Worm (Caenorhabditis elegans) whole organism, young adult: ENCODE results near the gene fipr-25.

Experiments
- B0019.2 ChIP-seq: fragments of 200-800 bp; sonication (Bioruptor generic); conservative IDR thresholded peaks from 2 replicates; pipeline ENCODE4 v1.3.6; 2022; ENCODE audit warnings: missing genetic modification reagents, missing genetic modification characterization, missing compliant biosample characterization
- F22D6.2 ChIP-seq: sonication (generic microtip); optimal IDR thresholded peaks from 2 replicates; lab custom pipeline; 2016; ENCODE audit warnings: mild to moderate bottlenecking, missing genetic modification characterization, missing compliant biosample characterization
- F23B12.7 ChIP-seq: sonication (generic microtip); optimal IDR thresholded peaks from 2 replicates; lab custom pipeline; 2017; ENCODE audit warnings: missing genetic modification characterization, mild to moderate bottlenecking, missing compliant biosample characterization, antibody characterized with exemption, moderate library complexity; ENCODE audit not compliant: insufficient read depth
- F37B4.10 ChIP-seq: fragments of 200-800 bp; sonication (Bioruptor generic); IDR thresholded peaks from 2 replicates; pipeline ENCODE4 v1.3.6; 2022; ENCODE audit warnings: missing genetic modification characterization, missing compliant biosample characterization
- F52B5.7 ChIP-seq: sonication (generic microtip); optimal IDR thresholded peaks from 2 replicates; lab custom pipeline; 2016; ENCODE audit warnings: mild to moderate bottlenecking, missing genetic modification characterization, missing compliant biosample characterization
- F55B11.4 ChIP-seq: sonication (generic microtip); optimal IDR thresholded peaks from 2 replicates; lab custom pipeline; 2016; ENCODE audit warnings: missing compliant biosample characterization, missing genetic modification characterization, borderline replicate concordance; ENCODE audit not compliant: insufficient read depth
- F57A8.1 ChIP-seq: fragments of 200-800 bp; sonication (Bioruptor generic); optimal IDR thresholded peaks from 2 replicates; lab custom pipeline; 2018; ENCODE audit warnings: mild to moderate bottlenecking, missing genetic modification characterization, moderate library complexity, missing compliant biosample characterization
- K11D2.4 ChIP-seq: fragments of 200-800 bp; sonication (Bioruptor generic); IDR thresholded peaks from 2 replicates; pipeline ENCODE4 v1.3.6; 2022; ENCODE audit warnings: missing genetic modification reagents, missing genetic modification characterization, missing compliant biosample characterization
- Y53G8AR.9 ChIP-seq: fragments of 200-800 bp; sonication (Bioruptor generic); conservative IDR thresholded peaks from 2 replicates; pipeline ENCODE4 v1.3.6; 2022; ENCODE audit warnings: missing genetic modification reagents, missing genetic modification characterization, missing compliant biosample characterization
- ZK185.1 ChIP-seq: sonication (generic microtip); optimal IDR thresholded peaks from 2 replicates; lab custom pipeline; 2016; ENCODE audit warnings: mild to moderate bottlenecking, missing genetic modification characterization, missing compliant biosample characterization; ENCODE audit not compliant: poor library complexity, severe bottlenecking
- akir-1 ChIP-seq: fragments of 200-800 bp; sonication (Bioruptor generic); optimal IDR thresholded peaks from 2 replicates; lab custom pipeline; 2018; ENCODE audit warnings: mild to moderate bottlenecking, missing genetic modification characterization, moderate library complexity, missing compliant biosample characterization
- ama-1 ChIP-seq, 3 experiments: fragments of 150-350 bp in 1 of 3; sonication (generic microtip) in 2 of 3; optimal IDR thresholded peaks; 2 replicates each; lab custom pipeline; 2014 to 2018; ENCODE audit warnings: missing biosample characterization in 2 of 3, missing genetic modification characterization in 2 of 3, missing genetic modification reagents in 2 of 3
- athp-1 ChIP-seq: sonication (generic microtip); optimal IDR thresholded peaks from 2 replicates; lab custom pipeline; 2017; ENCODE audit warnings: mild to moderate bottlenecking, missing genetic modification characterization, missing compliant biosample characterization
- attf-3 ChIP-seq: fragments of 200-800 bp; sonication (Bioruptor generic); conservative IDR thresholded peaks from 2 replicates; pipeline ENCODE4 v1.3.6; 2022; ENCODE audit warnings: missing genetic modification reagents, missing genetic modification characterization, missing compliant biosample characterization
- bed-1 ChIP-seq: fragments of 200-800 bp; sonication (Bioruptor generic); IDR thresholded peaks from 2 replicates; pipeline ENCODE4 v1.3.6; 2022; ENCODE audit warnings: missing genetic modification reagents, missing genetic modification characterization, missing compliant biosample characterization
- ccch-3 ChIP-seq: fragments of 200-800 bp; sonication (Bioruptor generic); optimal IDR thresholded peaks from 2 replicates; lab custom pipeline; 2018; ENCODE audit warnings: mild to moderate bottlenecking, missing genetic modification characterization, missing compliant biosample characterization
- ceh-27 ChIP-seq: fragments of 200-800 bp; sonication (Bioruptor generic); optimal IDR thresholded peaks from 2 replicates; lab custom pipeline; 2018; ENCODE audit warnings: mild to moderate bottlenecking, missing genetic modification characterization, moderate library complexity, missing compliant biosample characterization
- ceh-79 ChIP-seq: sonication (generic microtip); optimal IDR thresholded peaks from 2 replicates; lab custom pipeline; 2017; ENCODE audit warnings: mild to moderate bottlenecking, missing genetic modification characterization, missing compliant biosample characterization
- die-1 ChIP-seq: sonication (generic microtip); optimal IDR thresholded peaks from 2 replicates; lab custom pipeline; 2016; ENCODE audit warnings: missing genotype, mild to moderate bottlenecking, missing genetic modification characterization, missing compliant biosample characterization
- dpl-1 ChIP-seq: fragments of 150-350 bp; optimal IDR thresholded peaks from 2 replicates; lab custom pipeline; 2014; ENCODE audit warnings: missing biosample characterization, missing genetic modification reagents, missing genetic modification characterization
- efl-1 ChIP-seq: fragments of 150-350 bp; optimal IDR thresholded peaks from 2 replicates; lab custom pipeline; 2014; ENCODE audit warnings: missing biosample characterization, missing genetic modification reagents, missing genetic modification characterization
- egl-18 ChIP-seq: fragments of 200-800 bp; sonication (Bioruptor generic); IDR thresholded peaks from 2 replicates; pipeline ENCODE4 v1.3.6; 2022; ENCODE audit warnings: missing genetic modification reagents, missing genetic modification characterization, missing compliant biosample characterization
- egrh-3 ChIP-seq: fragments of 200-800 bp; sonication (Bioruptor generic); IDR thresholded peaks from 2 replicates; pipeline ENCODE4 v1.3.6; 2022; ENCODE audit warnings: missing genetic modification reagents, missing genetic modification characterization, missing compliant biosample characterization
- ekl-4 ChIP-seq: fragments of 200-800 bp; sonication (Bioruptor generic); IDR thresholded peaks from 2 replicates; pipeline ENCODE4 v1.3.6; 2022; ENCODE audit warnings: missing genetic modification reagents, missing genetic modification characterization, missing compliant biosample characterization
- ets-4 ChIP-seq: fragments of 200-800 bp; sonication (Bioruptor generic); optimal IDR thresholded peaks from 2 replicates; lab custom pipeline; 2018; ENCODE audit warnings: mild to moderate bottlenecking, missing genetic modification characterization, missing compliant biosample characterization
- hlh-26 ChIP-seq: fragments of 200-800 bp; sonication (Bioruptor generic); conservative IDR thresholded peaks from 2 replicates; pipeline ENCODE4 v1.3.6; 2022; ENCODE audit warnings: missing genetic modification reagents, missing genetic modification characterization, missing compliant biosample characterization
- hmg-1.2 ChIP-seq: fragments of 200-800 bp; sonication (Bioruptor generic); IDR thresholded peaks from 2 replicates; pipeline ENCODE4 v1.3.6; 2022; ENCODE audit warnings: missing genetic modification reagents, missing genetic modification characterization, missing compliant biosample characterization
- hsf-1 ChIP-seq: fragments of 200-800 bp; sonication (Bioruptor generic); IDR thresholded peaks from 2 replicates; pipeline ENCODE4 v1.3.6; 2022; ENCODE audit warnings: missing genetic modification reagents, missing genetic modification characterization, missing compliant biosample characterization
- lsl-1 ChIP-seq: fragments of 200-800 bp; sonication (Bioruptor generic); optimal IDR thresholded peaks from 2 replicates; lab custom pipeline; 2018; ENCODE audit warnings: mild to moderate bottlenecking, missing genetic modification characterization, moderate library complexity, missing compliant biosample characterization
- mcd-1 ChIP-seq: fragments of 200-800 bp; sonication (Bioruptor generic); IDR thresholded peaks from 2 replicates; pipeline ENCODE4 v1.3.6; 2022; ENCODE audit warnings: missing genetic modification reagents, missing genetic modification characterization, missing compliant biosample characterization
- mxl-1 ChIP-seq: sonication (generic microtip); optimal IDR thresholded peaks from 2 replicates; lab custom pipeline; 2016; ENCODE audit warnings: missing genetic modification characterization, missing compliant biosample characterization
- nhr-80 ChIP-seq: sonication (generic microtip); optimal IDR thresholded peaks from 2 replicates; lab custom pipeline; 2016; ENCODE audit warnings: missing genetic modification characterization, missing compliant biosample characterization
- pha-4 ChIP-seq: fragments of 150-350 bp; sonication (generic microtip); optimal IDR thresholded peaks from 2 replicates; lab custom pipeline; 2014; ENCODE audit warnings: missing biosample characterization, missing genetic modification reagents, missing genetic modification characterization
- rec-8 ChIP-seq, 2 experiments: sonication (generic microtip); optimal IDR thresholded peaks; 2 replicates each; lab custom pipeline; 2016; ENCODE audit warnings: mild to moderate bottlenecking in 2 of 2, missing genetic modification characterization in 2 of 2, missing genetic modification reagents in 2 of 2, missing genotype in 2 of 2, missing biosample characterization in 1 of 2, missing compliant biosample characterization in 1 of 2, moderate library complexity in 1 of 2
- repo-1 ChIP-seq: sonication (generic microtip); optimal IDR thresholded peaks from 2 replicates; lab custom pipeline; 2017; ENCODE audit warnings: mild to moderate bottlenecking, missing genetic modification characterization, missing compliant biosample characterization
- sea-2 ChIP-seq: fragments of 200-800 bp; sonication (Bioruptor generic); IDR thresholded peaks from 2 replicates; pipeline ENCODE4 v1.3.6; 2022; ENCODE audit warnings: missing genetic modification characterization, missing compliant biosample characterization
- snpc-1.3 ChIP-seq: sonication (generic microtip); optimal IDR thresholded peaks from 2 replicates; lab custom pipeline; 2017; ENCODE audit warnings: missing genetic modification characterization, mild to moderate bottlenecking, missing compliant biosample characterization, antibody characterized with exemption, moderate library complexity, missing genotype, missing genetic modification reagents; ENCODE audit not compliant: insufficient read depth
- somi-1 ChIP-seq: fragments of 200-800 bp; sonication (Bioruptor generic); optimal IDR thresholded peaks from 2 replicates; lab custom pipeline; 2018; ENCODE audit warnings: mild to moderate bottlenecking, missing genetic modification characterization, missing compliant biosample characterization
- xnd-1 ChIP-seq: sonication (generic microtip); optimal IDR thresholded peaks from 2 replicates; lab custom pipeline; 2016; ENCODE audit warnings: missing genotype, missing genetic modification reagents, missing genetic modification characterization, missing compliant biosample characterization
- ztf-3 ChIP-seq: fragments of 200-800 bp; sonication (Bioruptor generic); optimal IDR thresholded peaks from 2 replicates; lab custom pipeline; 2018; ENCODE audit warnings: mild to moderate bottlenecking, missing genetic modification characterization, missing compliant biosample characterization
- ztf-6 ChIP-seq: fragments of 200-800 bp; sonication (Bioruptor generic); IDR thresholded peaks from 2 replicates; pipeline ENCODE4 v1.3.6; 2022; ENCODE audit warnings: missing genetic modification reagents, missing genetic modification characterization, missing compliant biosample characterization

The fipr-25 gene

ce11 chrV:1961453-1961852 lies 4.2 kb downstream of the fipr-25 start, which contains the start of gene Y40B10B.1:
Y40B10B.1 (minus strand) TSS chrV:1961553.
- TF ChIP-seq F57A8.1 (GFP tag; lab: Kevin White, UChicago) (no peak), hmg-1.2 (GFP tag; lab: Robert Waterston, UW) (no peak), dpl-1 (no peak), lsl-1 (GFP tag; lab: Kevin White, UChicago) (no peak)

DNA sequence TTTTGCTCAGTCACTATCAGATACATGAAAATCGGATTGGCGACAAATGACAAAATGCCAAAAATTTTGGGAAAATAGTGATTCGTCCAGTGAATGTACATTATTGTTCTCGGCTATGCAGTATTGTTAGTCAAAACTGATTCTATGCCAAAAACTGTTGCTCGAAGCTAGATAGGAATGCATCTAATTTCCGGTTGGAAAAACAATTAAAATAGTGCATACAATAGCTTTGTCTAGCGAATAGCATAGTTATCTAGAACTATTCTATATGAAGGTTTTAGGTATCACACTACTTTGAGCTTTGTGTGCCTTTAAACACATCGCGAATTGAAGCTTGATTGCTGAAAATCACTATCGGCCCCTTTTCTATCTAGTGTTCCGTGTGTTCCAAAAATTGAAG lies 7.6 kb downstream of the fipr-25 start, which contains the start of gene srj-15:
TSS of gene srj-15 (minus strand) at position 101 of the 400 bp plus-strand sequence.
- TF ChIP-seq B0019.2 (no peak), ccch-3 (GFP tag; lab: Kevin White, UChicago) (no peak), athp-1 (no peak), snpc-1.3 (tag; lab: Kevin White, UChicago) (no peak), F22D6.2 (tag; lab: Kevin White, UChicago) (no peak), ztf-3 (GFP tag; lab: Kevin White, UChicago) (no peak), somi-1 (GFP tag; lab: Kevin White, UChicago) (no peak), ztf-6 (GFP tag; lab: Robert Waterston, UW) (no peak), bed-1 (no peak), rec-8 (tag; optimal IDR thresholded peaks at IDR 0.05; lab: Kevin White, UChicago) (no peak), ama-1 (optimal IDR thresholded peaks at IDR 0.05; lab: Kevin White, UChicago) (no peak), ama-1 (GFP tag; optimal IDR thresholded peaks at IDR 0.05; lab: Kevin White, UChicago) (no peak), mcd-1 (no peak)

DNA sequence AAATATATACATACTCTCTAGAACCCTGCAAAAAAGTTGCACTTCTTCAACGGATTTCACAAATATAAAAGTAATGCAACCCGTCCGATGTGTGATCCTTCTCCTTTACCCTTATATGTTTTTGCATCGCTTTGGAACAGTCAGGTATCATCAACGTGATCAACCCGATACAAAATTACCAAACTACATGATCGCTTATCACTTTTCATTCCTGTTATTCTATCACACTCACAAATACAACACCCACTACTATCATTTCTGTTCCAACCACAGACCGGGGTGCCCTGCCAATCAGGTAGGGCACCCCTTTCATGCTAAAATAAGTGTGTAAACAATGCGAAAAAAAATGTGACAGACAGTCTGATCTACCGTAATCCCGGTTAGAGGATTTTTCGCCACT lies 9.8 kb downstream of the fipr-25 start:
- TF ChIP-seq F22D6.2 (tag; lab: Kevin White, UChicago), result peak; percentile 75
- peak; percentile 33 for TF ChIP-seq nhr-80 (tag; lab: Kevin White, UChicago)
- no peak for TF ChIP-seq ekl-4 (GFP tag; lab: Robert Waterston, UW)

ce11 chrV:1968809-1969208 lies 11.6 kb downstream of the fipr-25 start:
- TF ChIP-seq ccch-3 (GFP tag; lab: Kevin White, UChicago) (no peak), F23B12.7 (tag; lab: Kevin White, UChicago) (no peak), hlh-26 (no peak), F55B11.4 (tag; lab: Kevin White, UChicago) (no peak), akir-1 (no peak), ceh-27 (no peak), ceh-79 (tag; lab: Kevin White, UChicago) (no peak), hsf-1 (no peak), Y53G8AR.9 (GFP tag; lab: Robert Waterston, UW) (no peak), K11D2.4 (GFP tag; lab: Robert Waterston, UW) (no peak), egrh-3 (GFP tag; lab: Robert Waterston, UW) (no peak)

DNA sequence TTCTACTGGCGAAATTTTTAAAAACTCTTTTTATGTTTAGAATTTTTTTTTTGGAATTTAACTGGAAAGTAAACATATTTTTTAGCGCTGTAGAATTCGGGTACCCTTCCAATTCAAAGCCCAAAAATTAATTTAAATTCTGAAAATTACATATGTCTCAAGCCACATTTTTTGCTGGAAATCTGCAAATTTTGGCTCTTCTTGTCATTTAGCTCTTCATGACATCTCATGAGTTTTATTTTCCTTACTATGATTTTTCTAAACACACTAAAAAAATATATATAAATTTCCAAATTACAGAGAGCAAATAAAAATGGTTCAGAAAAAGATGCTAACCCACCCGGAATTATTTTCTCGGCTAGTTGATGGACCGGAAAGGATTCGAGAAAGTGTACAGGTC lies 12.0 kb downstream of the fipr-25 start, which contains the start of gene acs-3:
TSS of gene acs-3 (plus strand) at position 301 of the 400 bp plus-strand sequence.
- TF ChIP-seq egl-18 (no peak), attf-3 (GFP tag; lab: Robert Waterston, UW) (no peak), die-1 (no peak), mxl-1 (tag; lab: Kevin White, UChicago) (no peak), pha-4 (no peak), xnd-1 (no peak), sea-2 (GFP tag; lab: Robert Waterston, UW) (no peak), ekl-4 (GFP tag; lab: Robert Waterston, UW) (no peak), F37B4.10 (GFP tag; lab: Robert Waterston, UW) (no peak), ZK185.1 (tag; lab: Kevin White, UChicago) (no peak), F52B5.7 (no peak), repo-1 (tag; lab: Kevin White, UChicago) (no peak), ets-4 (GFP tag; lab: Kevin White, UChicago) (no peak), ztf-3 (GFP tag; lab: Kevin White, UChicago) (no peak), F57A8.1 (GFP tag; lab: Kevin White, UChicago) (no peak), efl-1 (no peak)
